Worm (Caenorhabditis elegans): ENCODE results near the gene F55H2.7.

Gene F55H2.7

DNA sequence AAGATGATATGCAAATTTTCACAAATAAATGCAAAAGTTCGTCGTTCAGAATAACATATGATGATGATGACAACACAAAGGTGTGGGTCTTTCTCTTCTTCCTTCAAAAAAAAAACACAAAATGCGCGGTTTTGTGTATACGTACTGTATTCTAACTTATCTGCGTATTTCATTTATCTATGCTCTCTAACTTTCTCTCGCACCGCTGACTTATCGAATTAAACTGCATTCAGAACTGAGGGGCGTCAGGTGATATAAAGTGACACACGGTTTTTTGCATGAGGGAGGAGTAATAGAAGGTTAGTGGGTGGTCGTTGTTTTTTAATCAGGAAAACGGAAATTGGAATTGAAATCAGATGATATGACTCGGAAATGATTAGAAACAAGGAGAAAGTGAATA, 15.8 kb downstream of the F55H2.7 start, which contains the start of gene sod-4 (continued):
- TF ChIP-seq Y56A3A.18 (GFP tag; IDR thresholded peaks at IDR 0.05), result no peak
- no peak for TF ChIP-seq sea-2 (GFP tag; IDR thresholded peaks at IDR 0.05)
- no peak for TF ChIP-seq aptf-3 (GFP tag; IDR thresholded peaks at IDR 0.05)
- no peak for TF ChIP-seq ztf-25 (GFP tag; IDR thresholded peaks at IDR 0.05)
- peak; percentile 47 for TF ChIP-seq nhr-80 (tag; optimal IDR thresholded peaks at IDR 0.05)
- no peak for TF ChIP-seq Y53F4B.3 (GFP tag; IDR thresholded peaks at IDR 0.05)
- TF ChIP-seq dpff-1 (tag; optimal IDR thresholded peaks at IDR 0.05), result no peak

DNA sequence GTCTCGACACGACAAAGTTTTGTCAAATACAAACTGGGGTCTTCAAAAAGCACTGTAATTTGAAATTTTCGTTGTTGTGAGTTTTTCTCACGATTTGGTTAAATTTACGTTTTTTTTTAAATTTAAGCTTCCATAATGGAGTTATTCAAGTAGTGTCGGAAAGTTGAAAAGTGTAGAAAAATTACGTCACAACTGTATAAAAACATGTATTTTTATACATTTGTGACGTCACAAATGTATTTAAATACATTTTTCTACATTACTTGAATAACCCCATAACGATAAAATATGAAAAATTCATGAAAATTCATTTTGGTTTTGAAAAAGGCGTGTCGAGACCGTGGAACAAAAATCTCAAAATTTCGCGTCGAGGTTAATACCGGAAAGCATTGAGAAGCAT, 18.6 kb downstream of the F55H2.7 start:
- TF ChIP-seq hsf-1 (GFP tag; IDR thresholded peaks at IDR 0.05), result no peak
- no peak for TF ChIP-seq lin-35 (GFP tag; optimal IDR thresholded peaks at IDR 0.05)
- TF ChIP-seq T07F8.4 (tag; optimal IDR thresholded peaks at IDR 0.05), result no peak
- no peak for TF ChIP-seq ets-4 (GFP tag; optimal IDR thresholded peaks at IDR 0.05)
- TF ChIP-seq sdz-38 (tag; optimal IDR thresholded peaks at IDR 0.05), result no peak
- no peak for TF ChIP-seq mes-4 (tag; optimal IDR thresholded peaks at IDR 0.05)
- no peak for TF ChIP-seq attf-5 (GFP tag; optimal IDR thresholded peaks at IDR 0.05)
- TF ChIP-seq sea-2 (GFP tag; IDR thresholded peaks at IDR 0.05), result no peak
- no peak for TF ChIP-seq cebp-2 (GFP tag; IDR thresholded peaks at IDR 0.05)
- TF ChIP-seq nhr-120 (GFP tag; IDR thresholded peaks at IDR 0.05), result no peak
- TF ChIP-seq F33H1.4 (GFP tag; IDR thresholded peaks at IDR 0.05), result no peak
- TF ChIP-seq him-1 (tag; optimal IDR thresholded peaks at IDR 0.05), result no peak
- TF ChIP-seq tbp1 (GFP tag; optimal IDR thresholded peaks at IDR 0.05), result no peak
- no peak for TF ChIP-seq dox-1 (GFP tag; IDR thresholded peaks at IDR 0.05)

- no peak for TF ChIP-seq mel-28 (tag; optimal IDR thresholded peaks at IDR 0.05; ENCODE audit: borderline replicate concordance)
- no peak for TF ChIP-seq nhr-27 (tag; optimal IDR thresholded peaks at IDR 0.05)
- no peak for TF ChIP-seq lsl-1 (GFP tag; optimal IDR thresholded peaks at IDR 0.05)
- no peak for TF ChIP-seq F10E7.11 (tag; optimal IDR thresholded peaks at IDR 0.05)
- no peak for TF ChIP-seq ztf-3 (GFP tag; optimal IDR thresholded peaks at IDR 0.05)
- TF ChIP-seq bed-2 (GFP tag; IDR thresholded peaks at IDR 0.05), result no peak
- TF ChIP-seq sptf-2 (GFP tag; optimal IDR thresholded peaks at IDR 0.05), result no peak
- TF ChIP-seq lin-40 (tag; optimal IDR thresholded peaks at IDR 0.05), result no peak
- no peak for TF ChIP-seq hsf-1 (GFP tag; IDR thresholded peaks at IDR 0.05)
- no peak for TF ChIP-seq snpc-1.3 (tag; optimal IDR thresholded peaks at IDR 0.05; ENCODE audit: insufficient read depth)
Measured at ce11 chrIII:9496083-9496482, 20.0 kb downstream of the F55H2.7 start.

ce11 chrIII:9494209-9494608, 21.8 kb downstream of the F55H2.7 start:
- no peak for TF ChIP-seq madf-10 (tag; optimal IDR thresholded peaks at IDR 0.05)
- TF ChIP-seq nhr-80 (tag; optimal IDR thresholded peaks at IDR 0.05), result no peak
- no peak for TF ChIP-seq B0035.1 (tag; optimal IDR thresholded peaks at IDR 0.05)
- TF ChIP-seq D2030.7 (GFP tag; IDR thresholded peaks at IDR 0.05), result no peak
- TF ChIP-seq nhr-90 (tag; optimal IDR thresholded peaks at IDR 0.05), result no peak
- no peak for TF ChIP-seq lag-1 (GFP tag; IDR thresholded peaks at IDR 0.05)
- no peak for TF ChIP-seq B0261.1 (tag; optimal IDR thresholded peaks at IDR 0.05)
- no peak for TF ChIP-seq ztf-18 (tag; optimal IDR thresholded peaks at IDR 0.05)
- TF ChIP-seq F55B11.4 (tag; optimal IDR thresholded peaks at IDR 0.05; ENCODE audit: borderline replicate concordance, insufficient read depth), result no peak
- TF ChIP-seq C17E4.6 (GFP tag; IDR thresholded peaks at IDR 0.05), result no peak
- TF ChIP-seq F22D6.2 (tag; optimal IDR thresholded peaks at IDR 0.05), result no peak
- TF ChIP-seq aptf-2 (GFP tag; conservative IDR thresholded peaks at IDR 0.05), result no peak
- TF ChIP-seq dox-1 (GFP tag; IDR thresholded peaks at IDR 0.05), result no peak
- no peak for TF ChIP-seq nhr-179 (tag; optimal IDR thresholded peaks at IDR 0.05)
- no peak for TF ChIP-seq snpc-1.3 (tag; optimal IDR thresholded peaks at IDR 0.05; ENCODE audit: insufficient read depth)
- no peak for TF ChIP-seq lin-40 (tag; optimal IDR thresholded peaks at IDR 0.05)
- TF ChIP-seq somi-1 (GFP tag; optimal IDR thresholded peaks at IDR 0.05), result no peak
- no peak for TF ChIP-seq F49E8.2 (tag; optimal IDR thresholded peaks at IDR 0.05; ENCODE audit: insufficient read depth)
- no peak for TF ChIP-seq F57C9.4 (tag; optimal IDR thresholded peaks at IDR 0.05)
- no peak for TF ChIP-seq tbp1 (GFP tag; optimal IDR thresholded peaks at IDR 0.05)
